Fruit fly (Drosophila melanogaster): ENCODE results near the gene Zmynd8.

- TF ChIP-seq psq (optimal IDR thresholded peaks at IDR 0.05) (no peak), h (optimal IDR thresholded peaks at IDR 0.05) (no peak), Myc (optimal IDR thresholded peaks at IDR 0.05) (no peak), Sin3A (optimal IDR thresholded peaks at IDR 0.05) (no peak), ttk (optimal IDR thresholded peaks at IDR 0.05) (no peak)
Observed at dm6 chr3R:31698143-31698776, 29.0 kb downstream of the Zmynd8 start.
